Fruit fly (Drosophila melanogaster) whole organism, prepupa: ENCODE measurements around the gene Rrp45.

ENCODE experiments used
- CG10669 ChIP-seq: fragments of 200-800 bp; sonication (Bioruptor generic); optimal IDR thresholded peaks from 3 replicates; lab custom pipeline; 2018; ENCODE audit warnings: missing biosample characterization, mild to moderate bottlenecking, missing genetic modification characterization, moderate library complexity
- CG16779 ChIP-seq: fragments of 200-800 bp; sonication (Bioruptor generic); optimal IDR thresholded peaks from 3 replicates; lab custom pipeline; 2017; ENCODE audit warnings: missing biosample characterization, mild to moderate bottlenecking, missing genetic modification characterization
- CG4318 ChIP-seq: fragments of 200-800 bp; sonication (Bioruptor generic); optimal IDR thresholded peaks from 3 replicates; lab custom pipeline; 2017; ENCODE audit warnings: missing biosample characterization, mild to moderate bottlenecking, missing genetic modification characterization
- CG8319 ChIP-seq: fragments of 200-800 bp; sonication (Bioruptor generic); optimal IDR thresholded peaks from 3 replicates; lab custom pipeline; 2016; ENCODE audit warnings: missing biosample characterization, missing genetic modification characterization
- Smox ChIP-seq: fragments of 200-800 bp; sonication (Bioruptor generic); optimal IDR thresholded peaks from 3 replicates; lab custom pipeline; 2016; ENCODE audit warnings: missing biosample characterization, missing genetic modification characterization
- achi ChIP-seq: fragments of 200-800 bp; sonication (Bioruptor generic); optimal IDR thresholded peaks from 3 replicates; lab custom pipeline; 2016; ENCODE audit warnings: missing biosample characterization, missing genetic modification characterization
- cyc ChIP-seq: fragments of 200-800 bp; sonication (Bioruptor generic); optimal IDR thresholded peaks from 3 replicates; lab custom pipeline; 2016; ENCODE audit warnings: missing biosample characterization, missing genetic modification characterization
- fd85E ChIP-seq: fragments of 200-800 bp; sonication (Bioruptor generic); optimal IDR thresholded peaks from 3 replicates; lab custom pipeline; 2016; ENCODE audit warnings: missing biosample characterization, missing genetic modification characterization
- lz ChIP-seq: fragments of 200-800 bp; sonication (Bioruptor generic); optimal IDR thresholded peaks from 3 replicates; lab custom pipeline; 2016; ENCODE audit warnings: missing biosample characterization, missing genetic modification characterization
- net ChIP-seq: fragments of 200-800 bp; sonication (Bioruptor generic); optimal IDR thresholded peaks from 3 replicates; lab custom pipeline; 2016; ENCODE audit warnings: missing biosample characterization, missing genetic modification characterization
- ss ChIP-seq, 2 experiments: fragments of 200-800 bp; sonication (Bioruptor generic); optimal IDR thresholded peaks; 2 replicates in 1 of 2; 3 replicates in 1 of 2; lab custom pipeline; 2017 to 2018; ENCODE audit warnings: mild to moderate bottlenecking in 2 of 2, missing biosample characterization in 2 of 2, missing genetic modification characterization in 2 of 2, moderate library complexity in 1 of 2
- vri ChIP-seq: fragments of 200-800 bp; sonication (Bioruptor generic); optimal IDR thresholded peaks from 3 replicates; lab custom pipeline; 2016; ENCODE audit warnings: missing biosample characterization, mild to moderate bottlenecking, missing genetic modification characterization

DNA sequence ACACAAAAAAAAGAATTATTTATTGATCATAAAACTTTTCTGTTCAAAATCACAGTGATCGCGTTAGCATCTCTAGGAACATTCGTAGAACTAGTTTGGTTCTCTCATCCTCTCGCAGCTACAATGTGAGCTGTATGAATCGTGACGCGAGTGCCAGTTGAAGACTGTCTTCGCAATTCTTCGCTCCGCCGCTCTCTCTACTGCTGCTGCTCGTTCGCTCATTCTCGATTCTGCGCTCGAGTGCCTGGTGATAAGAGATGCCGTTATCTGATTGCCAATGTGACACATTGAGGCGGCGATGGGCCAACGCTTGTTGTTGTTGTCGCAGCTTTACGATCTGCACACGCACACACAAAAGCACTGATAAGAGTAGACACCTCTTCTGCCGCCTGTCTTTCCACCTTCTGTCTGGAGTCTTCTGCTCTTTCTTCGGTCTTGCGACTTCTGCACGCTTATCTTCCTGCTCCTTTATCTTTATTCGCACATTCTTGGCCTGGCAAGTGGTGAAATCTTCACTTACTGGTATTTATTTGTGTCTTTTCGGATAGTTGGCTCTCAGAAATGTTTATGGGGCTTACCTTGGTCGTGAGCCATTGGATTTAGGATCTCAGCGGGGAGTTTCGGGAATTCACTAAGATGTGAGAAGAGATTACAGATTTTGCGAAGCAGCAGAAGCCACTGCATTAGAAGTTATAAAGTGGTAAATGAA lies 45.2 kb upstream of the Rrp45 start:
- TF ChIP-seq cyc, result no peak
- no peak for TF ChIP-seq lz (GFP tag; lab: Kevin White, UChicago)
- no peak for TF ChIP-seq CG16779 (tag; lab: Kevin White, UChicago)
- TF ChIP-seq Smox (GFP tag; lab: Kevin White, UChicago), result no peak
- TF ChIP-seq CG10669 (GFP tag; lab: Kevin White, UChicago), result no peak
- TF ChIP-seq CG8319 (GFP tag; lab: Kevin White, UChicago), result no peak
- no peak for TF ChIP-seq CG4318
- TF ChIP-seq net, result no peak
- TF ChIP-seq ss (GFP tag; optimal IDR thresholded peaks at IDR 0.05; lab: Kevin White, UChicago), result peak in 1 of 2 experiments; percentile 23
- no peak for TF ChIP-seq fd85E
- TF ChIP-seq vri (GFP tag; lab: Kevin White, UChicago), result no peak
- TF ChIP-seq achi, result no peak
